Fruit fly (Drosophila melanogaster): ENCODE results near the gene P5cr.
A peak's percentile ranks its signal among the peaks of the same experiment; 100 is the strongest.

P5cr gene

dm6 chr3R:19010923-19011322 is 17.8 kb upstream of the P5cr start (continued):
- peak; percentile 21 for TF ChIP-seq CG15269 (tag; optimal IDR thresholded peaks at IDR 0.05)
- no peak for TF ChIP-seq tna (GFP tag; IDR thresholded peaks at IDR 0.05; ENCODE audit: partially characterized antibody)
- TF ChIP-seq CG10209 (GFP tag; optimal IDR thresholded peaks at IDR 0.05) = peak; percentile 36
- TF ChIP-seq slou (GFP tag; optimal IDR thresholded peaks at IDR 0.05) = peak; percentile 13
- TF ChIP-seq Poxn (GFP tag; IDR thresholded peaks at IDR 0.05) = no peak
- no peak for TF ChIP-seq CG11247 (GFP tag; IDR thresholded peaks at IDR 0.05)
- TF ChIP-seq CG18599 (GFP tag; optimal IDR thresholded peaks at IDR 0.05) = peak; percentile 23
- TF ChIP-seq seq (GFP tag; IDR thresholded peaks at IDR 0.05) = no peak
- peak; percentile 39 for TF ChIP-seq Meics (GFP tag; optimal IDR thresholded peaks at IDR 0.05)
- TF ChIP-seq Mad (GFP tag; optimal IDR thresholded peaks at IDR 0.05) = no peak
- no peak for TF ChIP-seq CG34224 (GFP tag; IDR thresholded peaks at IDR 0.05; ENCODE audit: partially characterized antibody)
- no peak for TF ChIP-seq bsh (GFP tag; optimal IDR thresholded peaks at IDR 0.05)
- TF ChIP-seq unpg (GFP tag; optimal IDR thresholded peaks at IDR 0.05) = peak; percentile 33
- TF ChIP-seq lab (GFP tag; optimal IDR thresholded peaks at IDR 0.05) = peak; percentile 42
- TF ChIP-seq cg (GFP tag; optimal IDR thresholded peaks at IDR 0.05) = no peak
- no peak for TF ChIP-seq zf30C (GFP tag; optimal IDR thresholded peaks at IDR 0.05)
- TF ChIP-seq tio (GFP tag; optimal IDR thresholded peaks at IDR 0.05) = no peak
- TF ChIP-seq E2f2 (GFP tag; IDR thresholded peaks at IDR 0.05) = no peak
- TF ChIP-seq sim (GFP tag; IDR thresholded peaks at IDR 0.05) = 0 out of 2 replicates have a peak, but pooled peaks have one; percentile 38
- TF ChIP-seq CG7987 (GFP tag; optimal IDR thresholded peaks at IDR 0.05) = peak; percentile 2
- peak; percentile 13 for TF ChIP-seq CG1647 (GFP tag; optimal IDR thresholded peaks at IDR 0.05)
- TF ChIP-seq Eip74EF (GFP tag; optimal IDR thresholded peaks at IDR 0.05) = no peak
- TF ChIP-seq Nf-YB (GFP tag; optimal IDR thresholded peaks at IDR 0.05) = no peak
- no peak for TF ChIP-seq CG12236 (GFP tag; optimal IDR thresholded peaks at IDR 0.05)
- peak; percentile 62 for TF ChIP-seq bab2 (GFP tag; optimal IDR thresholded peaks at IDR 0.05)
- TF ChIP-seq sqz (GFP tag; optimal IDR thresholded peaks at IDR 0.05) = peak; percentile 36
- peak; percentile 47 for TF ChIP-seq fd102C (GFP tag; optimal IDR thresholded peaks at IDR 0.05)
- TF ChIP-seq CG9609 (GFP tag; optimal IDR thresholded peaks at IDR 0.05) = no peak
- TF ChIP-seq sob (GFP tag; IDR thresholded peaks at IDR 0.05) = no peak
- TF ChIP-seq vvl (GFP tag; IDR thresholded peaks at IDR 0.05) = no peak
- TF ChIP-seq p53 (GFP tag; optimal IDR thresholded peaks at IDR 0.05) = no peak
- peak; percentile 59 for TF ChIP-seq CG15696 (tag; optimal IDR thresholded peaks at IDR 0.05)
- peak; percentile 34 for TF ChIP-seq Blimp-1 (GFP tag; optimal IDR thresholded peaks at IDR 0.05)
- no peak for TF ChIP-seq CG15479 (GFP tag; optimal IDR thresholded peaks at IDR 0.05)
- peak; percentile 39 for TF ChIP-seq Asciz (GFP tag; optimal IDR thresholded peaks at IDR 0.05)
- no peak for TF ChIP-seq CG14667 (GFP tag; IDR thresholded peaks at IDR 0.05)
- TF ChIP-seq aop (GFP tag; IDR thresholded peaks at IDR 0.05) = no peak
- TF ChIP-seq btn (GFP tag; optimal IDR thresholded peaks at IDR 0.05) = no peak
- TF ChIP-seq HHEX (GFP tag; optimal IDR thresholded peaks at IDR 0.05) = peak; percentile 32
- TF ChIP-seq CG17359 (tag; optimal IDR thresholded peaks at IDR 0.05) = no peak
- no peak for TF ChIP-seq CG7963 (GFP tag; IDR thresholded peaks at IDR 0.05; ENCODE audit: partially characterized antibody)
- no peak for TF ChIP-seq CG7786 (GFP tag; optimal IDR thresholded peaks at IDR 0.05)
- TF ChIP-seq CG11560 (tag; IDR thresholded peaks at IDR 0.05) = no peak
- peak; percentile 10 for TF ChIP-seq nmo (GFP tag; optimal IDR thresholded peaks at IDR 0.05)
- TF ChIP-seq Mrtf (GFP tag; IDR thresholded peaks at IDR 0.05) = no peak
- TF ChIP-seq da (GFP tag; optimal IDR thresholded peaks at IDR 0.05) = no peak
- TF ChIP-seq sisA (GFP tag; IDR thresholded peaks at IDR 0.05) = no peak
- TF ChIP-seq pros (GFP tag; optimal IDR thresholded peaks at IDR 0.05) = no peak
- peak; percentile 20 for TF ChIP-seq CG1233 (GFP tag; optimal IDR thresholded peaks at IDR 0.05)
- TF ChIP-seq ara (GFP tag; IDR thresholded peaks at IDR 0.05) = 0 out of 2 replicates have a peak, but pooled peaks have one; percentile 38
